Worm (Caenorhabditis elegans) whole organism, early embryonic: ENCODE measurements around the gene dhhc-8.

Experiments
- B0310.2 ChIP-seq: sonication (generic microtip); optimal IDR thresholded peaks from 2 replicates; lab custom pipeline; 2016; ENCODE audit warnings: mild to moderate bottlenecking, missing genetic modification characterization, missing compliant biosample characterization
- ama-1 ChIP-seq: fragments of 150-350 bp; optimal IDR thresholded peaks from 2 replicates; lab custom pipeline; 2014
- ceh-36 ChIP-seq: sonication (generic microtip); optimal IDR thresholded peaks from 2 replicates; lab custom pipeline; 2016; ENCODE audit warnings: missing genetic modification characterization, inconsistent platforms, missing compliant biosample characterization
- flt-1 ChIP-seq: fragments of 200-800 bp; sonication (Bioruptor generic); IDR thresholded peaks from 2 replicates; pipeline ENCODE4 v1.3.6; 2022; ENCODE audit warnings: missing genetic modification characterization, missing compliant biosample characterization
- sea-1 ChIP-seq: fragments of 200-800 bp; sonication (Bioruptor generic); conservative IDR thresholded peaks from 2 replicates; pipeline ENCODE4 v1.3.6; 2022; ENCODE audit warnings: missing genetic modification characterization, missing compliant biosample characterization

DNA sequence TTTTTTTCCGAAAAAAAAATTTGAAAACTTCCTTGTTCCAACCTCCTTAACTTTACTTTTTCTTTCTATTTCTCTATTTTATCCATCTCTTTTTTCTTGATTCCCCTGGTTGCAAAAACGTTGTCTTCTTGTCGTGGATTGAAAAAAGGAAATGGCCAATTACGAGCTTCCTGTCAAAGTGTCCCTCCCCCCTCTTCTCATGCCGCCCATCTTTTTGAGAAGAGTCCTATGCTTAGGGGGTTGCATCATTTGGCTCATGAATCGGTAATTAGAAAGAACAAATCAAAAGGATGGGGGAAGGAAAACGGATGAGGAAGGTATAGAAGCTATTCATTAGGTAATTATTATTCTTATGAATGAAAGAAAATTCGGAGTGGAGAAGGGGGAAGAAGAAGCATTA, 19.8 kb downstream of the dhhc-8 start:
- TF ChIP-seq B0310.2: no peak
- TF ChIP-seq ama-1 (lab: Kevin White, UChicago): no peak
- TF ChIP-seq flt-1 (GFP tag; lab: Robert Waterston, UW): no peak
- no peak for TF ChIP-seq sea-1 (GFP tag; lab: Robert Waterston, UW)
- TF ChIP-seq ceh-36 (tag; lab: Kevin White, UChicago): no peak
